Worm (Caenorhabditis elegans) whole organism, L4 larva: ENCODE results near the gene sri-19.
A peak's percentile ranks its signal among the peaks of the same experiment; 100 is the strongest.
"Not testable (repeated sequence)": the region's sequence is repeated elsewhere in the genome, so short reads cannot be mapped to it uniquely, and the experiment has no call there.

ENCODE experiments used
- F37D6.2 ChIP-seq: sonication (generic microtip); optimal IDR thresholded peaks from 2 replicates; lab custom pipeline; 2016; ENCODE audit warnings: mild to moderate bottlenecking, missing genetic modification characterization, missing compliant biosample characterization
- T20F7.1 ChIP-seq: fragments of 200-800 bp; sonication (Bioruptor generic); optimal IDR thresholded peaks from 2 replicates; lab custom pipeline; 2018; ENCODE audit warnings: mild to moderate bottlenecking, missing genetic modification characterization, missing compliant biosample characterization
- T26A8.4 ChIP-seq: fragments of 200-800 bp; sonication (Bioruptor generic); IDR thresholded peaks from 2 replicates; pipeline ENCODE4 v1.3.6; 2022; ENCODE audit warnings: missing genetic modification characterization, missing compliant biosample characterization
- Y5F2A.4 ChIP-seq: fragments of 200-800 bp; sonication (Bioruptor generic); optimal IDR thresholded peaks from 2 replicates; lab custom pipeline; 2018; ENCODE audit warnings: mild to moderate bottlenecking, missing genetic modification characterization, missing compliant biosample characterization
- ZK337.2 ChIP-seq: fragments of 200-800 bp; sonication (Bioruptor generic); IDR thresholded peaks from 2 replicates; pipeline ENCODE4 v1.3.6; 2022; ENCODE audit warnings: missing genetic modification reagents, missing genetic modification characterization, missing compliant biosample characterization
- ama-1 ChIP-seq: fragments of 150-350 bp; optimal IDR thresholded peaks from 2 replicates; lab custom pipeline; 2014; ENCODE audit warnings: inconsistent platforms, mixed read lengths
- ceh-20 ChIP-seq: fragments of 200-800 bp; sonication (Bioruptor generic); IDR thresholded peaks from 2 replicates; pipeline ENCODE4 v1.3.6; 2022; ENCODE audit warnings: missing genetic modification reagents, missing genetic modification characterization, missing compliant biosample characterization
- ctbp-1 ChIP-seq: fragments of 200-800 bp; sonication (Bioruptor generic); IDR thresholded peaks from 2 replicates; pipeline ENCODE4 v1.3.6; 2022; ENCODE audit warnings: missing genetic modification reagents, missing genetic modification characterization, missing compliant biosample characterization
- daf-12 ChIP-seq: fragments of 150-350 bp; optimal IDR thresholded peaks from 2 replicates; lab custom pipeline; 2014; ENCODE audit warnings: missing biosample characterization, missing genetic modification reagents, missing genetic modification characterization
- daf-8 ChIP-seq: fragments of 200-800 bp; sonication (Bioruptor generic); IDR thresholded peaks from 2 replicates; pipeline ENCODE4 v1.3.6; 2022; ENCODE audit warnings: missing genetic modification characterization, missing compliant biosample characterization
- dmd-6 ChIP-seq: fragments of 200-800 bp; sonication (Bioruptor generic); IDR thresholded peaks from 2 replicates; pipeline ENCODE4 v1.3.6; 2022; ENCODE audit warnings: missing genetic modification reagents, missing genetic modification characterization, missing compliant biosample characterization
- dpl-1 ChIP-seq: fragments of 150-350 bp; optimal IDR thresholded peaks from 2 replicates; lab custom pipeline; 2014; ENCODE audit warnings: missing biosample characterization, missing genetic modification reagents, missing genetic modification characterization
- duxl-1 ChIP-seq: sonication (generic microtip); optimal IDR thresholded peaks from 2 replicates; lab custom pipeline; 2016; ENCODE audit warnings: mild to moderate bottlenecking, missing genetic modification characterization, moderate library complexity, missing compliant biosample characterization; ENCODE audit not compliant: poor library complexity
- fkh-10 ChIP-seq: fragments of 150-350 bp; optimal IDR thresholded peaks from 2 replicates; lab custom pipeline; 2014; ENCODE audit warnings: missing biosample characterization, missing genetic modification reagents, missing genetic modification characterization
- hif-1 ChIP-seq, 2 experiments: sonication (generic microtip); optimal IDR thresholded peaks; 2 replicates each; lab custom pipeline; 2016 to 2017; ENCODE audit warnings: missing compliant biosample characterization in 2 of 2, missing genetic modification characterization in 2 of 2, missing genetic modification reagents in 2 of 2, missing genotype in 2 of 2, mild to moderate bottlenecking in 1 of 2
- hlh-11 ChIP-seq: fragments of 200-800 bp; sonication (Bioruptor generic); optimal IDR thresholded peaks from 2 replicates; lab custom pipeline; 2018; ENCODE audit warnings: mild to moderate bottlenecking, missing genetic modification characterization, missing compliant biosample characterization
- hmg-1.1 ChIP-seq: fragments of 200-800 bp; sonication (Bioruptor generic); IDR thresholded peaks from 2 replicates; pipeline ENCODE4 v1.3.6; 2022; ENCODE audit warnings: missing genetic modification reagents, missing genetic modification characterization, missing compliant biosample characterization
- lin-1 ChIP-seq: fragments of 200-800 bp; sonication (Bioruptor generic); IDR thresholded peaks from 2 replicates; pipeline ENCODE4 v1.3.6; 2022; ENCODE audit warnings: missing genetic modification reagents, missing genetic modification characterization, missing compliant biosample characterization
- madf-9 ChIP-seq: fragments of 200-800 bp; sonication (Bioruptor generic); conservative IDR thresholded peaks from 2 replicates; pipeline ENCODE4 v1.3.6; 2022; ENCODE audit warnings: missing genetic modification reagents, missing genetic modification characterization, missing compliant biosample characterization
- mep-1 ChIP-seq: fragments of 150-350 bp; sonication (generic microtip); optimal IDR thresholded peaks from 3 replicates; lab custom pipeline; 2014; ENCODE audit warnings: missing biosample characterization, missing genetic modification characterization
- nhr-102 ChIP-seq: sonication (generic microtip); optimal IDR thresholded peaks from 2 replicates; lab custom pipeline; 2016; ENCODE audit warnings: mild to moderate bottlenecking, missing genetic modification characterization, moderate library complexity, missing compliant biosample characterization
- nhr-11 ChIP-seq: fragments of 150-350 bp; optimal IDR thresholded peaks from 2 replicates; lab custom pipeline; 2014; ENCODE audit warnings: missing biosample characterization, missing genetic modification characterization
- nhr-111 ChIP-seq: fragments of 200-800 bp; sonication (Bioruptor generic); optimal IDR thresholded peaks from 2 replicates; lab custom pipeline; 2018; ENCODE audit warnings: mild to moderate bottlenecking, missing genetic modification characterization, missing compliant biosample characterization
- nhr-6 ChIP-seq: fragments of 150-350 bp; optimal IDR thresholded peaks from 2 replicates; lab custom pipeline; 2014; ENCODE audit warnings: missing biosample characterization, missing genetic modification characterization
- nhr-76 ChIP-seq: fragments of 150-350 bp; optimal IDR thresholded peaks from 2 replicates; lab custom pipeline; 2014; ENCODE audit warnings: missing biosample characterization, missing genetic modification characterization
- pha-4 ChIP-seq, 2 experiments: fragments of 150-350 bp in 1 of 2; fragments of 200-800 bp in 1 of 2; sonication (Bioruptor generic) in 1 of 2; IDR thresholded peaks in 1 of 2; optimal IDR thresholded peaks in 1 of 2; 2 replicates each; pipeline versions ENCODE4 v1.3.6 to Lab custom; 2014 to 2022; ENCODE audit warnings: missing genetic modification characterization in 2 of 2, missing genetic modification reagents in 2 of 2, missing biosample characterization in 1 of 2, missing compliant biosample characterization in 1 of 2
- php-3 ChIP-seq: fragments of 200-800 bp; sonication (Bioruptor generic); IDR thresholded peaks from 2 replicates; pipeline ENCODE4 v1.3.6; 2022; ENCODE audit warnings: missing genetic modification reagents, missing genetic modification characterization, missing compliant biosample characterization
- pqm-1 ChIP-seq: sonication (generic microtip); optimal IDR thresholded peaks from 2 replicates; lab custom pipeline; 2017; ENCODE audit warnings: missing biosample characterization, missing genetic modification characterization
- snpc-4 ChIP-seq: fragments of 150-350 bp; optimal IDR thresholded peaks from 2 replicates; lab custom pipeline; 2014; ENCODE audit warnings: missing biosample characterization, missing genetic modification characterization
- spr-1 ChIP-seq: sonication (generic microtip); optimal IDR thresholded peaks from 2 replicates; lab custom pipeline; 2016; ENCODE audit warnings: mild to moderate bottlenecking, missing genetic modification characterization, missing compliant biosample characterization
- tag-97 ChIP-seq: fragments of 200-800 bp; sonication (Bioruptor generic); IDR thresholded peaks from 2 replicates; pipeline ENCODE4 v1.3.6; 2022; ENCODE audit warnings: missing genetic modification characterization, missing compliant biosample characterization
- tra-1 ChIP-seq: fragments of 200-800 bp; sonication (Bioruptor generic); IDR thresholded peaks from 2 replicates; pipeline ENCODE4 v1.3.6; 2022; ENCODE audit warnings: missing genetic modification reagents, missing genetic modification characterization, missing compliant biosample characterization
- unc-130 ChIP-seq: sonication (generic microtip); optimal IDR thresholded peaks from 2 replicates; lab custom pipeline; 2016; ENCODE audit warnings: missing genetic modification reagents, missing genetic modification characterization, missing compliant biosample characterization
- vab-7 ChIP-seq: fragments of 200-800 bp; sonication (Bioruptor generic); IDR thresholded peaks from 2 replicates; pipeline ENCODE4 v1.3.6; 2022; ENCODE audit warnings: missing genetic modification reagents, missing genetic modification characterization, missing compliant biosample characterization
- zfp-2 ChIP-seq: sonication (generic microtip); optimal IDR thresholded peaks from 2 replicates; lab custom pipeline; 2016; ENCODE audit warnings: mild to moderate bottlenecking, missing genetic modification characterization, missing compliant biosample characterization
- zip-11 ChIP-seq: fragments of 200-800 bp; sonication (Bioruptor generic); IDR thresholded peaks from 2 replicates; pipeline ENCODE4 v1.3.6; 2022; ENCODE audit warnings: missing genetic modification characterization, missing compliant biosample characterization
- zip-2 ChIP-seq: fragments of 150-350 bp; optimal IDR thresholded peaks from 2 replicates; lab custom pipeline; 2014; ENCODE audit warnings: missing biosample characterization, missing genetic modification characterization
- ztf-11 ChIP-seq: fragments of 150-350 bp; optimal IDR thresholded peaks from 2 replicates; lab custom pipeline; 2014; ENCODE audit warnings: missing biosample characterization, missing genetic modification characterization
- ztf-7 ChIP-seq: fragments of 150-350 bp; optimal IDR thresholded peaks from 2 replicates; lab custom pipeline; 2014; ENCODE audit warnings: missing biosample characterization, missing genetic modification characterization

The sri-19 gene

DNA sequence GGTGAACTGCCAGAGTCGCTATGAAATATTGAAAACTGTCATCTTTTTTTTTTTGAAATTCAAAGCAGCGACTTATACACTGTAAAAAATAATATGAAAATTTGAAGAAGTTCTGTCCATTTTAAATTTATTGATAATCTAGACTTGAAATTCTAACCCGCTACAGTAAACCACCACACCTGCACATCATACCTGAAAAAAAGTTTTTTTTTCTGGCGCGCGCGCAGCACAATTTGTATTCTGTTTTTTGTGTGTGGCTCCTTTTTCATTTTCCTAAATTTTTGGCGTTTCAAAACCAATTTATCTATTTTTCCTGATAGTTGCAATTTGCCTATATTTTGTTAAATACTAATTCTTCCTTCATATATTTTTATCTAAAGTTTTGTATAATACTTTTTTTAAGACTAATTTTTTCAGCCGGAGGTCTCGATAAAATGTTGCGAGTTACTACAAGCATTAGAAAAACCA lies 27.4 kb downstream of the sri-19 start, which contains the start of gene cyb-2.1:
cyb-2.1 (plus strand) TSS at position 418 of the 468 bp plus-strand sequence.
- TF ChIP-seq T20F7.1 (GFP tag; lab: Kevin White, UChicago) (no peak), unc-130 (GFP tag; lab: Kevin White, UChicago) (peak; percentile 7), ceh-20 (GFP tag; lab: Robert Waterston, UW) (no peak), daf-8 (no peak)

ce11 chrIV:10987342-10987945 lies 29.3 kb downstream of the sri-19 start, which contains the start of gene Y43E12A.3:
Y43E12A.3 (plus strand) TSS chrIV:10987895.
- not testable (repeated sequence) for TF ChIP-seq nhr-102 (tag; lab: Kevin White, UChicago); ZK337.2 (GFP tag; lab: Robert Waterston, UW); hlh-11 (tag; lab: Kevin White, UChicago)
- TF ChIP-seq, all 104 proteins: peak for 0; not testable (repeated sequence) for 104

- TF ChIP-seq fkh-10 (GFP tag; lab: Kevin White, UChicago) (no peak), nhr-11 (tag; lab: Kevin White, UChicago) (no peak), ama-1 (lab: Kevin White, UChicago) (no peak), php-3 (GFP tag; lab: Robert Waterston, UW) (no peak), pha-4 (GFP tag; IDR thresholded peaks at IDR 0.05; lab: Robert Waterston, UW) (no peak), pha-4 (tag; optimal IDR thresholded peaks at IDR 0.05; lab: Kevin White, UChicago) (no peak), hmg-1.1 (no peak), F37D6.2 (no peak), madf-9 (GFP tag; lab: Robert Waterston, UW) (no peak), tra-1 (no peak), tag-97 (no peak), hif-1 (tag; optimal IDR thresholded peaks at IDR 0.05; lab: Kevin White, UChicago) (no peak), ztf-7 (tag; lab: Kevin White, UChicago) (no peak), unc-130 (GFP tag; lab: Kevin White, UChicago) (no peak), T20F7.1 (GFP tag; lab: Kevin White, UChicago) (no peak), nhr-111 (GFP tag; lab: Kevin White, UChicago) (no peak), zip-2 (tag; lab: Kevin White, UChicago) (no peak), vab-7 (no peak)
These were observed 32.5 kb downstream of the sri-19 start, which contains the start of gene F13H10.5 for ce11 chrIV:10990699-10991098. F13H10.5 (plus strand) TSS chrIV:10990999.

- no peak for TF ChIP-seq ZK337.2 (GFP tag; lab: Robert Waterston, UW)
- TF ChIP-seq Y5F2A.4 (GFP tag; lab: Kevin White, UChicago): no peak
- no peak for TF ChIP-seq nhr-76
- no peak for TF ChIP-seq ztf-7 (tag; lab: Kevin White, UChicago)
- no peak for TF ChIP-seq snpc-4
- TF ChIP-seq ztf-11 (tag; lab: Kevin White, UChicago): no peak
- no peak for TF ChIP-seq T26A8.4
- no peak for TF ChIP-seq mep-1 (tag; lab: Kevin White, UChicago)
- TF ChIP-seq spr-1 (tag; lab: Kevin White, UChicago): no peak
- no peak for TF ChIP-seq lin-1 (GFP tag; lab: Robert Waterston, UW)
- TF ChIP-seq nhr-6 (tag; lab: Kevin White, UChicago): no peak
- TF ChIP-seq ama-1 (lab: Kevin White, UChicago): no peak
- no peak for TF ChIP-seq duxl-1 (tag; lab: Kevin White, UChicago)
- TF ChIP-seq ctbp-1 (GFP tag; lab: Robert Waterston, UW): no peak
- TF ChIP-seq dmd-6: no peak
- TF ChIP-seq daf-12 (tag; lab: Kevin White, UChicago): no peak
- no peak for TF ChIP-seq zip-11 (GFP tag; lab: Robert Waterston, UW)
- no peak for TF ChIP-seq dpl-1 (GFP tag; lab: Kevin White, UChicago)
- no peak for TF ChIP-seq zfp-2 (tag; lab: Kevin White, UChicago)
- no peak for TF ChIP-seq pqm-1
These were observed 43.4 kb downstream of the sri-19 start, which contains the start of gene F13H10.9 for ce11 chrIV:11001614-11002013. F13H10.9 (plus strand) TSS chrIV:11001914.
